Fruit fly (Drosophila melanogaster): Measurements from ENCODE around the gene Try29F.

dm6 chr2L:8982584-8983302 lies 15.6 kb upstream of the Try29F start:
- TF ChIP-seq Blimp-1 (GFP tag; optimal IDR thresholded peaks at IDR 0.05) (no peak), spab (GFP tag; optimal IDR thresholded peaks at IDR 0.05) (no peak), OdsH (GFP tag; optimal IDR thresholded peaks at IDR 0.05) (no peak), achi (GFP tag; optimal IDR thresholded peaks at IDR 0.05) (no peak), CG16779 (tag; optimal IDR thresholded peaks at IDR 0.05) (no peak), CG6808 (GFP tag; optimal IDR thresholded peaks at IDR 0.05) (no peak), topi (GFP tag; optimal IDR thresholded peaks at IDR 0.05) (no peak), CG31627 (GFP tag; optimal IDR thresholded peaks at IDR 0.05) (no peak), Hr39 (GFP tag; optimal IDR thresholded peaks at IDR 0.05) (no peak), CG11762 (GFP tag; optimal IDR thresholded peaks at IDR 0.05; ENCODE audit: insufficient read depth) (no peak)
